Fruit fly (Drosophila melanogaster) whole organism, prepupa: ENCODE measurements around the gene gpp.

Source experiments
- CG10669 ChIP-seq: fragments of 200-800 bp; sonication (Bioruptor generic); optimal IDR thresholded peaks from 3 replicates; lab custom pipeline; 2018; ENCODE audit warnings: missing biosample characterization, mild to moderate bottlenecking, missing genetic modification characterization, moderate library complexity
- CG11294 ChIP-seq: fragments of 200-800 bp; sonication (Bioruptor generic); IDR thresholded peaks from 2 replicates; pipeline ENCODE4 v1.3.6; 2022; ENCODE audit warnings: missing biosample characterization, missing genetic modification characterization
- CG11902 ChIP-seq: fragments of 200-800 bp; sonication (Bioruptor generic); optimal IDR thresholded peaks from 3 replicates; lab custom pipeline; 2016; ENCODE audit warnings: missing biosample characterization, missing genetic modification characterization
- CG15336 ChIP-seq: fragments of 200-800 bp; sonication (Bioruptor generic); IDR thresholded peaks from 2 replicates; pipeline ENCODE4 v1.3.6; 2022; ENCODE audit warnings: missing biosample characterization, missing genetic modification characterization
- CG1621 ChIP-seq: fragments of 200-800 bp; sonication (Bioruptor generic); optimal IDR thresholded peaks from 3 replicates; lab custom pipeline; 2018; ENCODE audit warnings: missing biosample characterization, mild to moderate bottlenecking, missing genetic modification characterization
- CG32006 ChIP-seq: fragments of 200-800 bp; sonication (Bioruptor generic); optimal IDR thresholded peaks from 3 replicates; lab custom pipeline; 2017; ENCODE audit warnings: missing biosample characterization, mild to moderate bottlenecking, missing genetic modification characterization
- CG34406 ChIP-seq: fragments of 200-800 bp; sonication (Bioruptor generic); optimal IDR thresholded peaks from 3 replicates; lab custom pipeline; 2016; ENCODE audit warnings: missing biosample characterization, missing genetic modification characterization
- CG4318 ChIP-seq: fragments of 200-800 bp; sonication (Bioruptor generic); optimal IDR thresholded peaks from 3 replicates; lab custom pipeline; 2017; ENCODE audit warnings: missing biosample characterization, mild to moderate bottlenecking, missing genetic modification characterization
- CG6163 ChIP-seq: fragments of 200-800 bp; sonication (Bioruptor generic); IDR thresholded peaks from 3 replicates; pipeline ENCODE4 v1.3.6; 2022; ENCODE audit warnings: missing biosample characterization, missing genetic modification characterization
- CG6276 ChIP-seq: fragments of 200-800 bp; sonication (Bioruptor generic); optimal IDR thresholded peaks from 2 replicates; lab custom pipeline; 2017; ENCODE audit warnings: missing biosample characterization, mild to moderate bottlenecking, missing genetic modification characterization
- CG6808 ChIP-seq: fragments of 200-800 bp; sonication (Bioruptor generic); optimal IDR thresholded peaks from 3 replicates; lab custom pipeline; 2017; ENCODE audit warnings: missing biosample characterization, missing genetic modification characterization, mild to moderate bottlenecking, moderate library complexity, missing genetic modification reagents
- CG6854 ChIP-seq: fragments of 200-800 bp; sonication (Bioruptor generic); optimal IDR thresholded peaks from 2 replicates; lab custom pipeline; 2017; ENCODE audit warnings: missing biosample characterization, mild to moderate bottlenecking, missing genetic modification characterization
- CG7368 ChIP-seq: fragments of 200-800 bp; sonication (Bioruptor generic); optimal IDR thresholded peaks from 3 replicates; lab custom pipeline; 2016; ENCODE audit warnings: missing biosample characterization, missing genetic modification characterization
- CG8119 ChIP-seq: fragments of 200-800 bp; sonication (Bioruptor generic); IDR thresholded peaks from 3 replicates; pipeline ENCODE4 v1.3.6; 2022; ENCODE audit warnings: missing biosample characterization, missing genetic modification characterization
- CG8319 ChIP-seq: fragments of 200-800 bp; sonication (Bioruptor generic); optimal IDR thresholded peaks from 3 replicates; lab custom pipeline; 2016; ENCODE audit warnings: missing biosample characterization, missing genetic modification characterization
- CG8632 ChIP-seq: fragments of 200-800 bp; sonication (Bioruptor generic); optimal IDR thresholded peaks from 3 replicates; lab custom pipeline; 2016; ENCODE audit warnings: missing biosample characterization, missing genetic modification characterization
- CG9139 ChIP-seq: fragments of 200-800 bp; sonication (Bioruptor generic); optimal IDR thresholded peaks from 3 replicates; lab custom pipeline; 2017; ENCODE audit warnings: missing biosample characterization, mild to moderate bottlenecking, missing genetic modification characterization
- Eip75B ChIP-seq: fragments of 200-800 bp; sonication (Bioruptor generic); optimal IDR thresholded peaks from 3 replicates; lab custom pipeline; 2016; ENCODE audit warnings: missing biosample characterization, missing genetic modification characterization
- Eip78C ChIP-seq: fragments of 200-800 bp; sonication (Bioruptor generic); peaks from one replicate; lab custom pipeline; 2016; ENCODE audit warnings: missing biosample characterization, missing genetic modification characterization
- Eip93F ChIP-seq: fragments of 200-800 bp; sonication (Bioruptor generic); optimal IDR thresholded peaks from 2 replicates; lab custom pipeline; 2016; ENCODE audit warnings: missing biosample characterization, mild to moderate bottlenecking, missing genetic modification characterization
- Ets21C ChIP-seq: fragments of 200-800 bp; sonication (Bioruptor generic); optimal IDR thresholded peaks from 3 replicates; lab custom pipeline; 2016; ENCODE audit warnings: missing biosample characterization, missing genetic modification characterization
- Hr38 ChIP-seq: sonication (Bioruptor generic); optimal IDR thresholded peaks from 2 replicates; lab custom pipeline; 2016; ENCODE audit warnings: missing biosample characterization, missing genetic modification characterization
- Hr39 ChIP-seq: fragments of 200-800 bp; sonication (Bioruptor generic); optimal IDR thresholded peaks from 2 replicates; lab custom pipeline; 2016; ENCODE audit warnings: missing biosample characterization, missing genetic modification characterization
- Hr4 ChIP-seq: fragments of 200-800 bp; sonication (Bioruptor generic); optimal IDR thresholded peaks from 3 replicates; lab custom pipeline; 2016; ENCODE audit warnings: missing biosample characterization, missing genetic modification characterization
- Met ChIP-seq: fragments of 200-800 bp; sonication (Bioruptor generic); optimal IDR thresholded peaks from 3 replicates; lab custom pipeline; 2016; ENCODE audit warnings: missing biosample characterization, missing genetic modification characterization
- OdsH ChIP-seq: fragments of 200-800 bp; sonication (Bioruptor generic); optimal IDR thresholded peaks from 3 replicates; lab custom pipeline; 2016; ENCODE audit warnings: missing biosample characterization, missing genetic modification characterization
- Smox ChIP-seq: fragments of 200-800 bp; sonication (Bioruptor generic); optimal IDR thresholded peaks from 3 replicates; lab custom pipeline; 2016; ENCODE audit warnings: missing biosample characterization, missing genetic modification characterization
- achi ChIP-seq: fragments of 200-800 bp; sonication (Bioruptor generic); optimal IDR thresholded peaks from 3 replicates; lab custom pipeline; 2016; ENCODE audit warnings: missing biosample characterization, missing genetic modification characterization
- acj6 ChIP-seq: fragments of 200-800 bp; sonication (Bioruptor generic); optimal IDR thresholded peaks from 3 replicates; lab custom pipeline; 2016; ENCODE audit warnings: missing biosample characterization, missing genetic modification characterization
- cyc ChIP-seq: fragments of 200-800 bp; sonication (Bioruptor generic); optimal IDR thresholded peaks from 3 replicates; lab custom pipeline; 2016; ENCODE audit warnings: missing biosample characterization, missing genetic modification characterization
- dac ChIP-seq: fragments of 200-800 bp; sonication (Bioruptor generic); optimal IDR thresholded peaks from 2 replicates; lab custom pipeline; 2017; ENCODE audit warnings: missing biosample characterization, mild to moderate bottlenecking, missing genetic modification characterization
- eg ChIP-seq: fragments of 200-800 bp; sonication (Bioruptor generic); IDR thresholded peaks from 3 replicates; pipeline ENCODE4 v1.3.6; 2022; ENCODE audit warnings: missing biosample characterization, missing genetic modification characterization
- esn ChIP-seq: fragments of 200-800 bp; sonication (Bioruptor generic); optimal IDR thresholded peaks from 2 replicates; lab custom pipeline; 2016; ENCODE audit warnings: missing biosample characterization, mild to moderate bottlenecking, missing genetic modification characterization, moderate library complexity
- fd85E ChIP-seq: fragments of 200-800 bp; sonication (Bioruptor generic); optimal IDR thresholded peaks from 3 replicates; lab custom pipeline; 2016; ENCODE audit warnings: missing biosample characterization, missing genetic modification characterization
- fkh ChIP-seq: fragments of 200-800 bp; sonication (Bioruptor generic); optimal IDR thresholded peaks from 3 replicates; lab custom pipeline; 2017; ENCODE audit warnings: missing biosample characterization, mild to moderate bottlenecking, missing genetic modification characterization, moderate library complexity
- lz ChIP-seq: fragments of 200-800 bp; sonication (Bioruptor generic); optimal IDR thresholded peaks from 3 replicates; lab custom pipeline; 2016; ENCODE audit warnings: missing biosample characterization, missing genetic modification characterization
- pdm3 ChIP-seq: fragments of 200-800 bp; sonication (Bioruptor generic); optimal IDR thresholded peaks from 3 replicates; lab custom pipeline; 2016; ENCODE audit warnings: missing biosample characterization, missing genetic modification characterization
- spab ChIP-seq: fragments of 200-800 bp; sonication (Bioruptor generic); optimal IDR thresholded peaks from 2 replicates; lab custom pipeline; 2017; ENCODE audit warnings: missing biosample characterization, mild to moderate bottlenecking, missing genetic modification characterization, missing genetic modification reagents
- ss ChIP-seq, 2 experiments: fragments of 200-800 bp; sonication (Bioruptor generic); optimal IDR thresholded peaks; 2 replicates in 1 of 2; 3 replicates in 1 of 2; lab custom pipeline; 2017 to 2018; ENCODE audit warnings: mild to moderate bottlenecking in 2 of 2, missing biosample characterization in 2 of 2, missing genetic modification characterization in 2 of 2, moderate library complexity in 1 of 2
- svp ChIP-seq: fragments of 200-800 bp; sonication (Bioruptor generic); peaks from one replicate; lab custom pipeline; 2016; ENCODE audit warnings: missing biosample characterization, missing genetic modification characterization
- topi ChIP-seq: fragments of 200-800 bp; sonication (Bioruptor generic); optimal IDR thresholded peaks from 3 replicates; lab custom pipeline; 2016; ENCODE audit warnings: missing biosample characterization, missing genetic modification characterization
- vri ChIP-seq: fragments of 200-800 bp; sonication (Bioruptor generic); optimal IDR thresholded peaks from 3 replicates; lab custom pipeline; 2016; ENCODE audit warnings: missing biosample characterization, mild to moderate bottlenecking, missing genetic modification characterization

gpp gene

dm6 chr3R:6427619-6428378 lies 21.1 kb downstream of the gpp start (continued):
- TF ChIP-seq CG9139 (GFP tag; lab: Kevin White, UChicago) (no peak), Hr38 (no peak), CG8319 (GFP tag; lab: Kevin White, UChicago) (peak; percentile 27), CG4318 (GFP tag; lab: Kevin White, UChicago) (no peak), CG6808 (peak; percentile 3), CG34406 (peak; percentile 29), CG11902 (peak; percentile 5), ss (GFP tag; optimal IDR thresholded peaks at IDR 0.05; lab: Kevin White, UChicago) (peak; percentile 17 to 26), Smox (GFP tag; lab: Kevin White, UChicago) (peak; percentile 58), Eip75B (GFP tag; lab: Kevin White, UChicago) (peak; percentile 47), OdsH (GFP tag; lab: Kevin White, UChicago) (peak; percentile 59), pdm3 (GFP tag; lab: Kevin White, UChicago) (peak; percentile 53), svp (GFP tag; lab: Kevin White, UChicago) (peak; percentile 71), topi (GFP tag; lab: Kevin White, UChicago) (peak; percentile 43), CG10669 (peak; percentile 55), CG7368 (GFP tag; lab: Kevin White, UChicago) (peak; percentile 13), lz (peak; percentile 55), Hr39 (GFP tag; lab: Kevin White, UChicago) (peak; percentile 45), CG8632 (GFP tag; lab: Kevin White, UChicago) (peak; percentile 25), spab (GFP tag; lab: Kevin White, UChicago) (peak; percentile 29), CG11294 (GFP tag; lab: Robert Waterston, UW) (no peak), fd85E (no peak), dac (GFP tag; lab: Kevin White, UChicago) (no peak), achi (GFP tag; lab: Kevin White, UChicago) (peak; percentile 57), CG15336 (GFP tag; lab: Robert Waterston, UW) (peak; percentile 40), CG1621 (tag; lab: Kevin White, UChicago) (peak; percentile 23), CG6854 (GFP tag; lab: Kevin White, UChicago) (no peak), Eip93F (GFP tag; lab: Kevin White, UChicago) (no peak), Eip78C (GFP tag; lab: Kevin White, UChicago) (peak; percentile 91), esn (peak; percentile 72), CG8119 (GFP tag; lab: Robert Waterston, UW) (peak; percentile 50; the same call in 2 of the 3 replicates), fkh (GFP tag; lab: Kevin White, UChicago) (no peak), Ets21C (GFP tag; lab: Kevin White, UChicago) (peak; percentile 23), Met (GFP tag; lab: Kevin White, UChicago) (peak; percentile 63), cyc (peak; percentile 49)

- no peak for TF ChIP-seq CG11902
Measured at dm6 chr3R:6428935-6429334, 22.3 kb downstream of the gpp start.

dm6 chr3R:6429706-6430105 lies 23.1 kb downstream of the gpp start:
- peak; percentile 24 for TF ChIP-seq Hr4
- TF ChIP-seq Eip78C (GFP tag; lab: Kevin White, UChicago) = peak; percentile 5
- peak; percentile 20 for TF ChIP-seq achi (GFP tag; lab: Kevin White, UChicago)
- peak; percentile 15 for TF ChIP-seq CG4318 (GFP tag; lab: Kevin White, UChicago)
- TF ChIP-seq CG8119 (GFP tag; lab: Robert Waterston, UW) = peak; percentile 58; the same call in 2 of the 3 replicates
- TF ChIP-seq acj6 (GFP tag; lab: Kevin White, UChicago) = no peak
- TF ChIP-seq Eip93F (GFP tag; lab: Kevin White, UChicago) = no peak
- no peak for TF ChIP-seq CG7368 (GFP tag; lab: Kevin White, UChicago)
- TF ChIP-seq CG6163 (GFP tag; lab: Robert Waterston, UW) = peak; percentile 58; the same call in 2 of the 3 replicates
- TF ChIP-seq CG15336 (GFP tag; lab: Robert Waterston, UW) = peak; percentile 69
- TF ChIP-seq CG11294 (GFP tag; lab: Robert Waterston, UW) = 0 out of 2 replicates have a peak, but pooled peaks have one; percentile 26
- peak; percentile 83 for TF ChIP-seq eg (GFP tag; lab: Robert Waterston, UW)
- no peak for TF ChIP-seq vri (GFP tag; lab: Kevin White, UChicago)
- peak; percentile 48 for TF ChIP-seq CG32006 (GFP tag; lab: Kevin White, UChicago)
- TF ChIP-seq CG6276 = peak; percentile 66
- peak; percentile 16 for TF ChIP-seq OdsH (GFP tag; lab: Kevin White, UChicago)
- TF ChIP-seq, all 60 proteins: peak for 12
